Fruit fly (Drosophila melanogaster) whole organism, embryonic: Measurements from ENCODE around the gene CG3104.
A peak's percentile ranks its signal among the peaks of the same experiment; 100 is the strongest.

Source experiments
- Abd-B ChIP-seq: fragments of 200-800 bp; sonication (Bioruptor generic); optimal IDR thresholded peaks from 2 replicates; lab custom pipeline; 2018; ENCODE audit warnings: missing biosample characterization, mild to moderate bottlenecking, missing genetic modification characterization, moderate library complexity
- Asciz ChIP-seq: fragments of 200-800 bp; sonication (Bioruptor generic); optimal IDR thresholded peaks from 2 replicates; lab custom pipeline; 2017; ENCODE audit warnings: missing biosample characterization, mild to moderate bottlenecking, missing genetic modification characterization, missing genetic modification reagents
- Awh ChIP-seq: fragments of 200-800 bp; sonication (Bioruptor generic); IDR thresholded peaks from 2 replicates; pipeline ENCODE4, ENCODE4 v1.3.6; 2022; ENCODE audit warnings: missing biosample characterization, missing genetic modification characterization
- Blimp-1 ChIP-seq: fragments of 200-800 bp; sonication (Bioruptor generic); optimal IDR thresholded peaks from 3 replicates; lab custom pipeline; 2018; ENCODE audit warnings: missing biosample characterization, missing genetic modification characterization, mild to moderate bottlenecking, moderate library complexity, missing genetic modification reagents
- CG1024 ChIP-seq: fragments of 200-800 bp; sonication (Bioruptor generic); IDR thresholded peaks from 2 replicates; pipeline ENCODE4 v1.3.6; 2022; ENCODE audit warnings: missing biosample characterization, missing genetic modification characterization
- CG10431 ChIP-seq: fragments of 200-800 bp; sonication (Bioruptor generic); optimal IDR thresholded peaks from 3 replicates; lab custom pipeline; 2018; ENCODE audit warnings: missing biosample characterization, mild to moderate bottlenecking, missing genetic modification characterization
- CG11560 ChIP-seq: fragments of 200-800 bp; sonication (Bioruptor generic); IDR thresholded peaks from 3 replicates; pipeline ENCODE4 v1.3.6; 2022; ENCODE audit warnings: missing biosample characterization, missing genetic modification characterization
- CG11695 ChIP-seq: fragments of 200-800 bp; sonication (Bioruptor generic); IDR thresholded peaks from 3 replicates; pipeline ENCODE4 v1.3.6; 2022; ENCODE audit warnings: missing biosample characterization, missing genetic modification characterization
- CG12236 ChIP-seq: fragments of 200-800 bp; sonication (Bioruptor generic); optimal IDR thresholded peaks from 2 replicates; lab custom pipeline; 2016; ENCODE audit warnings: missing biosample characterization, missing genetic modification characterization
- CG15011 ChIP-seq: fragments of 200-800 bp; sonication (Bioruptor generic); optimal IDR thresholded peaks from 3 replicates; lab custom pipeline; 2018; ENCODE audit warnings: missing biosample characterization, mild to moderate bottlenecking, missing genetic modification characterization
- CG15479 ChIP-seq: fragments of 200-800 bp; sonication (Bioruptor generic); optimal IDR thresholded peaks from 3 replicates; lab custom pipeline; 2019; ENCODE audit warnings: missing biosample characterization, mild to moderate bottlenecking, missing genetic modification characterization, moderate library complexity
- CG15514 ChIP-seq: fragments of 200-800 bp; sonication (Bioruptor generic); optimal IDR thresholded peaks from 3 replicates; lab custom pipeline; 2017; ENCODE audit warnings: missing biosample characterization, missing genetic modification characterization, mild to moderate bottlenecking, moderate library complexity, missing genetic modification reagents
- CG16779 ChIP-seq: fragments of 200-800 bp; sonication (Bioruptor generic); IDR thresholded peaks from 2 replicates; pipeline ENCODE4 v1.3.6; 2022; ENCODE audit warnings: missing biosample characterization, missing genetic modification characterization
- CG18011 ChIP-seq: fragments of 200-800 bp; sonication (Bioruptor generic); optimal IDR thresholded peaks from 2 replicates; lab custom pipeline; 2017; ENCODE audit warnings: missing biosample characterization, missing genetic modification characterization, mild to moderate bottlenecking, moderate library complexity, missing genotype
- CG2120 ChIP-seq: fragments of 200-800 bp; sonication (Bioruptor generic); optimal IDR thresholded peaks from 3 replicates; lab custom pipeline; 2016; ENCODE audit warnings: missing biosample characterization, missing genetic modification characterization
- CG2199 ChIP-seq: fragments of 200-800 bp; sonication (Bioruptor generic); IDR thresholded peaks from 3 replicates; pipeline ENCODE4 v1.3.6; 2022; ENCODE audit warnings: missing biosample characterization, missing genetic modification characterization
- CG4360 ChIP-seq: fragments of 200-800 bp; sonication (Bioruptor generic); IDR thresholded peaks from 2 replicates; pipeline ENCODE4 v1.3.6; 2022; ENCODE audit warnings: missing biosample characterization, missing genetic modification characterization
- CG43689 ChIP-seq: fragments of 200-800 bp; sonication (Bioruptor generic); IDR thresholded peaks from 2 replicates; pipeline ENCODE4 v1.3.6; 2022; ENCODE audit warnings: missing biosample characterization, missing genetic modification characterization
- CG6254 ChIP-seq: fragments of 200-800 bp; sonication (Bioruptor generic); optimal IDR thresholded peaks from 3 replicates; lab custom pipeline; 2017; ENCODE audit warnings: mild to moderate bottlenecking, missing biosample characterization, missing genetic modification reagents, missing genetic modification characterization
- CG6654 ChIP-seq: fragments of 200-800 bp; sonication (Bioruptor generic); optimal IDR thresholded peaks from 2 replicates; lab custom pipeline; 2017; ENCODE audit warnings: missing biosample characterization, mild to moderate bottlenecking, missing genetic modification characterization
- CG7556 ChIP-seq: fragments of 200-800 bp; sonication (Bioruptor generic); optimal IDR thresholded peaks from 2 replicates; lab custom pipeline; 2017; ENCODE audit warnings: missing biosample characterization, mild to moderate bottlenecking, missing genetic modification characterization
- CG8290 ChIP-seq, 3 experiments: fragments of 200-800 bp; sonication (Bioruptor generic); optimal IDR thresholded peaks; 2 replicates each; lab custom pipeline; 2016 to 2019; ENCODE audit warnings: missing biosample characterization in 3 of 3, missing genetic modification characterization in 3 of 3, mild to moderate bottlenecking in 2 of 3, moderate library complexity in 1 of 3
- CG9797 ChIP-seq: fragments of 200-800 bp; sonication (Bioruptor generic); optimal IDR thresholded peaks from 3 replicates; lab custom pipeline; 2018; ENCODE audit warnings: missing biosample characterization, mild to moderate bottlenecking, missing genetic modification characterization
- D19A ChIP-seq: fragments of 200-800 bp; optimal IDR thresholded peaks from 3 replicates; lab custom pipeline; 2019; ENCODE audit warnings: missing biosample characterization, mild to moderate bottlenecking, missing genetic modification characterization, moderate library complexity
- Dfd ChIP-seq, 2 experiments: fragments of >200 bp; optimal IDR thresholded peaks; 2 replicates each; lab custom pipeline; 2017; ENCODE audit warnings: missing biosample characterization in 2 of 2, missing genetic modification characterization in 2 of 2
- Dip3 ChIP-seq: fragments of 200-800 bp; sonication (Bioruptor generic); optimal IDR thresholded peaks from 3 replicates; lab custom pipeline; 2016; ENCODE audit warnings: missing biosample characterization, missing genetic modification characterization
- Fer1 ChIP-seq: fragments of 200-800 bp; sonication (Bioruptor generic); optimal IDR thresholded peaks from 2 replicates; lab custom pipeline; 2017; ENCODE audit warnings: missing biosample characterization, mild to moderate bottlenecking, missing genetic modification characterization
- GATAe ChIP-seq: fragments of 200-800 bp; sonication (Bioruptor generic); conservative IDR thresholded peaks from 2 replicates; pipeline ENCODE4 v1.3.6; 2022; ENCODE audit warnings: missing biosample characterization, missing genetic modification characterization
- Gug ChIP-seq: fragments of 200-800 bp; sonication (Bioruptor generic); IDR thresholded peaks from 4 replicates; pipeline ENCODE4 v1.3.6; 2022; ENCODE audit warnings: missing biosample characterization, missing genetic modification characterization
- Kr ChIP-seq: fragments of 200-800 bp; sonication (Bioruptor generic); optimal IDR thresholded peaks from 2 replicates; lab custom pipeline; 2017; ENCODE audit warnings: missing biosample characterization, mild to moderate bottlenecking, missing genetic modification characterization
- Lhr ChIP-seq: fragments of 200-800 bp; sonication (Bioruptor generic); optimal IDR thresholded peaks from 3 replicates; lab custom pipeline; 2017; ENCODE audit warnings: mild to moderate bottlenecking, missing biosample characterization, missing genetic modification reagents, missing genetic modification characterization
- Lim3 ChIP-seq: fragments of 200-800 bp; sonication (Bioruptor generic); IDR thresholded peaks from 2 replicates; pipeline ENCODE4 v1.3.6; 2022; ENCODE audit warnings: missing biosample characterization, missing genetic modification characterization
- Meics ChIP-seq: fragments of 200-800 bp; sonication (Bioruptor generic); optimal IDR thresholded peaks from 2 replicates; lab custom pipeline; 2017; ENCODE audit warnings: missing biosample characterization, mild to moderate bottlenecking, missing genetic modification characterization
- Nf-YA ChIP-seq: fragments of 200-800 bp; sonication (Bioruptor generic); IDR thresholded peaks from 2 replicates; pipeline ENCODE4 v1.3.6; 2022; ENCODE audit warnings: missing biosample characterization, missing genetic modification characterization
- Ptx1 ChIP-seq: fragments of 200-800 bp; sonication (Bioruptor generic); IDR thresholded peaks from 2 replicates; pipeline ENCODE4 v1.3.6; 2022; ENCODE audit warnings: missing biosample characterization, missing genetic modification characterization
- Sox102F ChIP-seq: fragments of 200-800 bp; sonication (Bioruptor generic); optimal IDR thresholded peaks from 2 replicates; lab custom pipeline; 2018; ENCODE audit warnings: missing biosample characterization, mild to moderate bottlenecking, missing genetic modification characterization, moderate library complexity
- Sry-δ ChIP-seq: fragments of 200-800 bp; sonication (Bioruptor generic); optimal IDR thresholded peaks from 2 replicates; lab custom pipeline; 2016; ENCODE audit warnings: missing biosample characterization, missing genetic modification characterization
- cas ChIP-seq: fragments of 200-800 bp; sonication (Bioruptor generic); IDR thresholded peaks from 2 replicates; pipeline ENCODE4 v1.3.6; 2022; ENCODE audit warnings: missing biosample characterization, missing genetic modification characterization
- chinmo ChIP-seq: fragments of 200-800 bp; sonication (Bioruptor generic); IDR thresholded peaks from 4 replicates; pipeline ENCODE4 v1.3.6; 2022; ENCODE audit warnings: missing biosample characterization, missing genetic modification characterization; ENCODE audit not compliant: partially characterized antibody
- fd102C ChIP-seq: fragments of 200-800 bp; sonication (Bioruptor generic); optimal IDR thresholded peaks from 2 replicates; lab custom pipeline; 2018; ENCODE audit warnings: missing biosample characterization, mild to moderate bottlenecking, missing genetic modification characterization, moderate library complexity
- fru ChIP-seq: fragments of >200 bp; optimal IDR thresholded peaks from 2 replicates; lab custom pipeline; 2017
- gcm2 ChIP-seq: fragments of 200-800 bp; sonication (Bioruptor generic); optimal IDR thresholded peaks from 2 replicates; lab custom pipeline; 2016; ENCODE audit warnings: missing biosample characterization, missing genetic modification characterization
- jing ChIP-seq: fragments of 200-800 bp; sonication (Bioruptor generic); optimal IDR thresholded peaks from 2 replicates; lab custom pipeline; 2018; ENCODE audit warnings: missing biosample characterization, mild to moderate bottlenecking, missing genetic modification characterization
- klu ChIP-seq: fragments of 200-800 bp; sonication (Bioruptor generic); IDR thresholded peaks from 2 replicates; pipeline ENCODE4 v1.3.6; 2022; ENCODE audit warnings: missing biosample characterization, missing genetic modification characterization
- lov ChIP-seq, 2 experiments: fragments of 200-800 bp in 1 of 2; fragments of >200 bp in 1 of 2; sonication (Bioruptor generic) in 1 of 2; IDR thresholded peaks in 1 of 2; optimal IDR thresholded peaks in 1 of 2; 2 replicates in 1 of 2; 3 replicates in 1 of 2; pipeline versions ENCODE4 v1.3.6 to Lab custom; 2017 to 2022; ENCODE audit warnings: missing biosample characterization in 1 of 2, missing genetic modification characterization in 1 of 2
- odd ChIP-seq: fragments of 200-800 bp; sonication (Bioruptor generic); optimal IDR thresholded peaks from 2 replicates; lab custom pipeline; 2017; ENCODE audit warnings: missing biosample characterization, mild to moderate bottlenecking, missing genetic modification characterization
- otp ChIP-seq: fragments of 200-800 bp; sonication (Bioruptor generic); IDR thresholded peaks from 3 replicates; pipeline ENCODE4, ENCODE4 v1.3.6; 2022; ENCODE audit warnings: missing biosample characterization, missing genetic modification characterization
- scrt ChIP-seq: fragments of 200-800 bp; sonication (Bioruptor generic); optimal IDR thresholded peaks from 2 replicates; lab custom pipeline; 2018; ENCODE audit warnings: missing biosample characterization, mild to moderate bottlenecking, missing genetic modification characterization, moderate library complexity
- sug ChIP-seq: fragments of 200-800 bp; optimal IDR thresholded peaks from 2 replicates; lab custom pipeline; 2019; ENCODE audit warnings: missing biosample characterization, mild to moderate bottlenecking, missing genetic modification characterization, moderate library complexity
- yki ChIP-seq: fragments of >200 bp; optimal IDR thresholded peaks from 3 replicates; lab custom pipeline; 2018
- zfh1 ChIP-seq: fragments of 200-800 bp; sonication (Bioruptor generic); IDR thresholded peaks from 3 replicates; pipeline ENCODE4 v1.3.6; 2022; ENCODE audit warnings: missing biosample characterization, missing genetic modification characterization

Gene CG3104

DNA sequence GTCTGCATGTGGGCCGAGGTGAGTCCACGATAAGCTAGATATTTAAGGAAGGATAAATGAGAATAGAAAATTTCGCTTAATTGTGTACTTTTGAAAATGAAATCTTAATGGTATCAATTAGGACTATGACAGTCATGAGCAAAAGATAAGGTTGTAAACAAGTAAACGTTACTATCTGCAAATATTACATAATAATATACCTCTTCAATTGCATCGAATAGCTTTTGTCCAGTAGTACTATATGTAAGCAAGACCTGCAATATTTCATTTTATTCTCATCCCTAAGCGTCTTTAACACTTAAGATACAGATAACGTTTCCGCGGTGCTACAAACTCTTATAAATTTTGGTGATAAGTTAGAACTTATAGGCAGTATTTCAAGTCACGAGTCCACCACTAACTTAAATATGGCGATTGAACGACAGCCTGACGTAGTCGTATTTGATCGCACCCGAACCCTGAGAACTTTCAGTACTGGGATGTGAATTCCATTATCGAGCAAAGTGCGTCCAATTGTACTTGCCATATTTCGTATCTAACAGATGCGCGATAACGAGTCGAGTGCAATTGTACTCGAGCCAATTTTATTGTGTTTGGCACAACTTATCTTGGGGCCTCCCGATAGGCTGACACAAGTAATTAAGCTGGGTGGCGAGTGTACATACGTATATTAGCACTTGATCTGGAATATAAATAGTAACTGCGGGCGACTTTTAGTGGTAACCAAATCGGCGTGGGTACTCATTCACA is 10.2 kb upstream of the CG3104 start (continued):
- TF ChIP-seq yki (no peak), CG15514 (GFP tag; lab: Kevin White, UChicago) (no peak), CG2120 (GFP tag; lab: Kevin White, UChicago) (no peak), D19A (tag; lab: Kevin White, UChicago) (no peak), CG15479 (GFP tag; lab: Kevin White, UChicago) (no peak), Ptx1 (no peak), CG6654 (GFP tag; lab: Kevin White, UChicago) (no peak), sug (tag; lab: Kevin White, UChicago) (peak; percentile 69), CG43689 (GFP tag; lab: Robert Waterston, UW) (no peak), Kr (GFP tag; lab: Kevin White, UChicago) (no peak), Lhr (no peak), Asciz (GFP tag; lab: Kevin White, UChicago) (no peak), chinmo (0 out of 4 replicates have a peak, but pooled peaks have one; percentile 5), CG11695 (GFP tag; lab: Robert Waterston, UW) (no peak), jing (GFP tag; lab: Kevin White, UChicago) (no peak), Dip3 (GFP tag; lab: Kevin White, UChicago) (no peak), CG1024 (no peak), Blimp-1 (GFP tag; lab: Kevin White, UChicago) (no peak), Abd-B (no peak), Fer1 (GFP tag; lab: Kevin White, UChicago) (no peak), Sox102F (GFP tag; lab: Kevin White, UChicago) (no peak), zfh1 (GFP tag; lab: Robert Waterston, UW) (no peak), CG9797 (GFP tag; lab: Kevin White, UChicago) (no peak), Sry-δ (GFP tag; lab: Kevin White, UChicago) (peak; percentile 0), CG2199 (GFP tag; lab: Robert Waterston, UW) (no peak), CG12236 (no peak), CG10431 (GFP tag; lab: Kevin White, UChicago) (no peak), Gug (GFP tag; lab: Robert Waterston, UW) (no peak), CG7556 (no peak), CG6254 (GFP tag; lab: Kevin White, UChicago) (no peak), CG4360 (GFP tag; lab: Robert Waterston, UW) (no peak), GATAe (0 out of 2 replicates have a peak, but pooled peaks have one; percentile 30), CG11560 (no peak), Dfd (GFP tag; optimal IDR thresholded peaks at IDR 0.05; lab: Kevin White, UChicago) (no peak), Nf-YA (GFP tag; lab: Robert Waterston, UW) (no peak), CG18011 (GFP tag; lab: Kevin White, UChicago) (peak; percentile 37), Awh (GFP tag; lab: Robert Waterston, UW) (no peak), cas (no peak)

DNA sequence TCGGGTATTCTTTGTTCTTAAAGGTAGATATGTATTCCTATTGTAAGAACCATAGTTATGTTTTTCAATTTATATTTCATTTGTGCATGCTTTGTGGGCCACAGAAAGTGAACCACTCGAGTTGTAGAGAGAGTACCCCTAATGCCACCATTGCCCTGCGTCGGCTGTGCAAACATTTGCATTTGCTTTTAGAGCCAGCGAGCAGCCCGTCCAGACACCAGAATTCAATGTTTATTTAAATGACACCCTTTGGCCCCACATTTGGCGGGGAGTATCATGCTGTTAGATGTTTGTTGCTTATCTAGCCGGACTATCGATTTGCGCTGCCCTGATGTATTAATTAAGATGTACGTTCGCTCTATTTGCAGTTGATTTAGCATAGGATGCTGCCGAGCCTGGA is 9.0 kb upstream of the CG3104 start:
- TF ChIP-seq CG16779 (no peak), fd102C (GFP tag; lab: Kevin White, UChicago) (peak; percentile 14), fru (lab: Kevin White, UChicago) (no peak), gcm2 (no peak), Meics (GFP tag; lab: Kevin White, UChicago) (peak; percentile 19), Lim3 (GFP tag; lab: Robert Waterston, UW) (no peak), scrt (no peak), CG15011 (GFP tag; lab: Kevin White, UChicago) (peak; percentile 34), odd (peak; percentile 55), lov (optimal IDR thresholded peaks at IDR 0.05; lab: Kevin White, UChicago) (no peak), lov (GFP tag; IDR thresholded peaks at IDR 0.05; lab: Robert Waterston, UW) (0 out of 3 replicates have a peak, but pooled peaks have one; percentile 47), CG10431 (GFP tag; lab: Kevin White, UChicago) (peak; percentile 29), CG8290 (GFP tag; optimal IDR thresholded peaks at IDR 0.05; lab: Kevin White, UChicago) (no peak), CG8290 (tag; optimal IDR thresholded peaks at IDR 0.05; lab: Kevin White, UChicago) (peak in 1 of 2 experiments; percentile 62), otp (GFP tag; lab: Robert Waterston, UW) (peak; percentile 66; the same call in 1 of the 3 replicates), klu (GFP tag; lab: Robert Waterston, UW) (no peak)
